Worm (Caenorhabditis elegans) whole organism, L1 larva: ENCODE measurements around the gene F53C3.4.

Experiments used
- C04F5.9 ChIP-seq: sonication (generic microtip); optimal IDR thresholded peaks from 2 replicates; lab custom pipeline; 2016; ENCODE audit warnings: missing genetic modification characterization, missing compliant biosample characterization
- C16A3.4 ChIP-seq: fragments of 150-350 bp; optimal IDR thresholded peaks from 2 replicates; lab custom pipeline; 2014; ENCODE audit warnings: missing biosample characterization, missing genetic modification characterization
- F16B12.6 ChIP-seq: fragments of 150-350 bp; optimal IDR thresholded peaks from 2 replicates; lab custom pipeline; 2014; ENCODE audit warnings: missing biosample characterization, missing genetic modification characterization
- alr-1 ChIP-seq: fragments of 200-800 bp; sonication (Bioruptor generic); optimal IDR thresholded peaks from 2 replicates; lab custom pipeline; 2018; ENCODE audit warnings: borderline replicate concordance, mild to moderate bottlenecking, missing genetic modification characterization, missing compliant biosample characterization
- aly-2 ChIP-seq: fragments of 150-350 bp; optimal IDR thresholded peaks from 2 replicates; lab custom pipeline; 2014; ENCODE audit warnings: missing biosample characterization, missing genetic modification characterization
- blmp-1 ChIP-seq: fragments of 150-350 bp; optimal IDR thresholded peaks from 2 replicates; lab custom pipeline; 2014; ENCODE audit warnings: missing biosample characterization, missing genetic modification characterization
- ceh-63 ChIP-seq: fragments of 200-800 bp; sonication (Bioruptor generic); optimal IDR thresholded peaks from 2 replicates; lab custom pipeline; 2018; ENCODE audit warnings: mild to moderate bottlenecking, missing genetic modification characterization, missing compliant biosample characterization
- ceh-8 ChIP-seq: fragments of 200-800 bp; sonication (Bioruptor generic); optimal IDR thresholded peaks from 2 replicates; lab custom pipeline; 2018; ENCODE audit warnings: mild to moderate bottlenecking, missing genetic modification characterization, moderate library complexity, missing compliant biosample characterization
- ceh-82 ChIP-seq, 3 experiments: fragments of 150-350 bp in 1 of 3; sonication (generic microtip) in 2 of 3; optimal IDR thresholded peaks; 2 replicates each; lab custom pipeline; 2014 to 2017; ENCODE audit warnings: missing biosample characterization in 3 of 3, missing genetic modification characterization in 3 of 3
- ceh-88 ChIP-seq: fragments of 200-800 bp; sonication (Bioruptor generic); IDR thresholded peaks from 2 replicates; pipeline ENCODE4 v1.3.6; 2022; ENCODE audit warnings: missing genetic modification characterization, missing compliant biosample characterization
- ceh-90 ChIP-seq: sonication (generic microtip); optimal IDR thresholded peaks from 2 replicates; lab custom pipeline; 2016; ENCODE audit warnings: missing genetic modification characterization, missing compliant biosample characterization
- dpl-1 ChIP-seq, 3 experiments: fragments of 150-350 bp in 2 of 3; sonication (generic microtip) in 1 of 3; optimal IDR thresholded peaks; 2 replicates each; lab custom pipeline; 2014 to 2017; ENCODE audit warnings: missing biosample characterization in 3 of 3, missing genetic modification characterization in 3 of 3, missing genetic modification reagents in 3 of 3
- efl-1 ChIP-seq, 4 experiments: fragments of 150-350 bp; optimal IDR thresholded peaks in 3 of 4; peaks in 1 of 4; 1 replicate in 1 of 4; 2 replicates in 3 of 4; lab custom pipeline; 2014; ENCODE audit warnings: missing biosample characterization in 2 of 4, missing genetic modification characterization in 2 of 4, missing genetic modification reagents in 2 of 4
- egl-13 ChIP-seq: sonication (generic microtip); optimal IDR thresholded peaks from 2 replicates; lab custom pipeline; 2016; ENCODE audit warnings: missing genotype, missing genetic modification reagents, missing genetic modification characterization, missing compliant biosample characterization
- elt-2 ChIP-seq: sonication (generic microtip); optimal IDR thresholded peaks from 2 replicates; lab custom pipeline; 2016; ENCODE audit warnings: missing genetic modification characterization, mild to moderate bottlenecking, inconsistent platforms, missing compliant biosample characterization, missing genetic modification reagents
- elt-3 ChIP-seq, 6 experiments: fragments of 150-350 bp in 1 of 6; sonication (generic microtip); optimal IDR thresholded peaks; 2 replicates each; lab custom pipeline; 2017 to 2018; ENCODE audit warnings: missing biosample characterization in 6 of 6, missing genetic modification characterization in 6 of 6, inconsistent platforms in 1 of 6
- ets-5 ChIP-seq: fragments of 200-800 bp; sonication (Bioruptor generic); IDR thresholded peaks from 2 replicates; pipeline ENCODE4 v1.3.6; 2022; ENCODE audit warnings: missing genetic modification characterization, missing compliant biosample characterization
- fkh-4 ChIP-seq: sonication (generic microtip); optimal IDR thresholded peaks from 2 replicates; lab custom pipeline; 2016; ENCODE audit warnings: missing compliant biosample characterization, missing genetic modification characterization, borderline replicate concordance
- fkh-8 ChIP-seq: sonication (generic microtip); optimal IDR thresholded peaks from 2 replicates; lab custom pipeline; 2016; ENCODE audit warnings: mild to moderate bottlenecking, missing genetic modification characterization, missing compliant biosample characterization
- hpl-2 ChIP-seq: fragments of 150-350 bp; optimal IDR thresholded peaks from 2 replicates; lab custom pipeline; 2014; ENCODE audit warnings: missing biosample characterization, missing genetic modification reagents, missing genetic modification characterization
- irx-1 ChIP-seq: sonication (generic microtip); optimal IDR thresholded peaks from 2 replicates; lab custom pipeline; 2016; ENCODE audit warnings: missing genetic modification characterization, missing compliant biosample characterization
- jun-1 ChIP-seq: fragments of 150-350 bp; optimal IDR thresholded peaks from 2 replicates; lab custom pipeline; 2014; ENCODE audit warnings: missing biosample characterization, missing genetic modification reagents, missing genetic modification characterization
- lin-14 ChIP-seq: fragments of 200-800 bp; sonication (Bioruptor generic); optimal IDR thresholded peaks from 2 replicates; lab custom pipeline; 2018; ENCODE audit warnings: mild to moderate bottlenecking, missing genetic modification characterization, moderate library complexity, missing compliant biosample characterization
- lin-39 ChIP-seq: fragments of 150-350 bp; optimal IDR thresholded peaks from 2 replicates; lab custom pipeline; 2014; ENCODE audit warnings: missing biosample characterization, missing genetic modification reagents, missing genetic modification characterization
- lir-3 ChIP-seq: sonication (generic microtip); optimal IDR thresholded peaks from 2 replicates; lab custom pipeline; 2016; ENCODE audit warnings: mild to moderate bottlenecking, missing genetic modification characterization, moderate library complexity, missing compliant biosample characterization; ENCODE audit not compliant: poor library complexity
- lsy-2 ChIP-seq, 2 experiments: fragments of 150-350 bp; optimal IDR thresholded peaks; 2 replicates each; lab custom pipeline; 2014; ENCODE audit warnings: missing biosample characterization in 2 of 2, missing genetic modification characterization in 2 of 2
- mab-9 ChIP-seq: fragments of 200-800 bp; sonication (Bioruptor generic); IDR thresholded peaks from 2 replicates; pipeline ENCODE4 v1.3.6; 2022; ENCODE audit warnings: missing genetic modification reagents, missing genetic modification characterization, missing compliant biosample characterization
- mdl-1 ChIP-seq, 2 experiments: fragments of 150-350 bp; optimal IDR thresholded peaks; 2 replicates each; lab custom pipeline; 2014 to 2017; ENCODE audit warnings: missing biosample characterization in 2 of 2, missing genetic modification characterization in 2 of 2, inconsistent platforms in 1 of 2
- mef-2 ChIP-seq: fragments of 150-350 bp; optimal IDR thresholded peaks from 2 replicates; lab custom pipeline; 2014; ENCODE audit warnings: missing biosample characterization, missing genetic modification characterization
- mep-1 ChIP-seq: fragments of 150-350 bp; optimal IDR thresholded peaks from 2 replicates; lab custom pipeline; 2014; ENCODE audit warnings: missing biosample characterization, missing genetic modification characterization
- nhr-11 ChIP-seq: fragments of 150-350 bp; optimal IDR thresholded peaks from 2 replicates; lab custom pipeline; 2014; ENCODE audit warnings: missing biosample characterization, missing genetic modification characterization
- nhr-12 ChIP-seq: sonication (generic microtip); optimal IDR thresholded peaks from 2 replicates; lab custom pipeline; 2017; ENCODE audit warnings: missing biosample characterization, missing genetic modification characterization
- nhr-20 ChIP-seq: sonication (generic microtip); optimal IDR thresholded peaks from 2 replicates; lab custom pipeline; 2016; ENCODE audit warnings: mild to moderate bottlenecking, missing genetic modification characterization, missing compliant biosample characterization
- nhr-237 ChIP-seq: fragments of 150-350 bp; optimal IDR thresholded peaks from 2 replicates; lab custom pipeline; 2014; ENCODE audit warnings: missing biosample characterization, missing genetic modification characterization
- nhr-28 ChIP-seq: fragments of 150-350 bp; optimal IDR thresholded peaks from 2 replicates; lab custom pipeline; 2014; ENCODE audit warnings: missing biosample characterization, missing genetic modification characterization
- nhr-47 ChIP-seq: sonication (generic microtip); optimal IDR thresholded peaks from 2 replicates; lab custom pipeline; 2016; ENCODE audit warnings: mild to moderate bottlenecking, missing genetic modification characterization, moderate library complexity, missing compliant biosample characterization
- nhr-71 ChIP-seq: sonication (generic microtip); optimal IDR thresholded peaks from 2 replicates; lab custom pipeline; 2016; ENCODE audit warnings: mild to moderate bottlenecking, missing genetic modification characterization, moderate library complexity, missing compliant biosample characterization
- nhr-76 ChIP-seq: sonication (generic microtip); optimal IDR thresholded peaks from 2 replicates; lab custom pipeline; 2017; ENCODE audit warnings: missing biosample characterization, missing genetic modification characterization
- nhr-84 ChIP-seq: sonication (generic microtip); optimal IDR thresholded peaks from 2 replicates; lab custom pipeline; 2017; ENCODE audit warnings: missing biosample characterization, missing genetic modification characterization
- pag-3 ChIP-seq: sonication (generic microtip); optimal IDR thresholded peaks from 2 replicates; lab custom pipeline; 2017; ENCODE audit warnings: missing genetic modification characterization, mild to moderate bottlenecking, missing compliant biosample characterization, antibody characterized with exemption, borderline replicate concordance; ENCODE audit not compliant: insufficient read depth
- pqm-1 ChIP-seq: sonication (generic microtip); optimal IDR thresholded peaks from 3 replicates; lab custom pipeline; 2017; ENCODE audit warnings: missing biosample characterization, missing genetic modification characterization
- snpc-4 ChIP-seq: fragments of 150-350 bp; optimal IDR thresholded peaks from 2 replicates; lab custom pipeline; 2014; ENCODE audit warnings: missing biosample characterization, missing genetic modification characterization
- sox-4 ChIP-seq: sonication (generic microtip); optimal IDR thresholded peaks from 2 replicates; lab custom pipeline; 2016; ENCODE audit warnings: missing genetic modification characterization, missing compliant biosample characterization
- sptf-1 ChIP-seq: fragments of 150-350 bp; optimal IDR thresholded peaks from 2 replicates; lab custom pipeline; 2014; ENCODE audit warnings: missing biosample characterization, missing genetic modification characterization
- sup-37 ChIP-seq: fragments of 200-800 bp; sonication (Bioruptor generic); optimal IDR thresholded peaks from 2 replicates; lab custom pipeline; 2018; ENCODE audit warnings: mild to moderate bottlenecking, missing genetic modification characterization, missing compliant biosample characterization
- tlp-1 ChIP-seq: fragments of 150-350 bp; optimal IDR thresholded peaks from 2 replicates; lab custom pipeline; 2014; ENCODE audit warnings: missing biosample characterization, missing genetic modification characterization
- unc-130 ChIP-seq: fragments of 150-350 bp; optimal IDR thresholded peaks from 2 replicates; lab custom pipeline; 2017; ENCODE audit warnings: missing biosample characterization, missing genetic modification characterization, inconsistent platforms
- unc-30 ChIP-seq: sonication (generic microtip); optimal IDR thresholded peaks from 2 replicates; lab custom pipeline; 2017; ENCODE audit warnings: missing biosample characterization, missing genetic modification characterization
- unc-62 ChIP-seq: fragments of 150-350 bp; optimal IDR thresholded peaks from 2 replicates; lab custom pipeline; 2014; ENCODE audit warnings: missing biosample characterization, missing genetic modification reagents, missing genetic modification characterization
- unc-98 ChIP-seq: fragments of 200-800 bp; sonication (Bioruptor generic); IDR thresholded peaks from 2 replicates; pipeline ENCODE4 v1.3.6; 2022; ENCODE audit warnings: missing genetic modification characterization, missing compliant biosample characterization
- vab-15 ChIP-seq: sonication (generic microtip); optimal IDR thresholded peaks from 2 replicates; lab custom pipeline; 2017; ENCODE audit warnings: missing genotype, mild to moderate bottlenecking, missing genetic modification characterization, missing compliant biosample characterization
- xbp-1 ChIP-seq: sonication (generic microtip); optimal IDR thresholded peaks from 2 replicates; lab custom pipeline; 2016; ENCODE audit warnings: missing genetic modification characterization, missing compliant biosample characterization
- zag-1 ChIP-seq: fragments of 150-350 bp; optimal IDR thresholded peaks from 2 replicates; lab custom pipeline; 2014; ENCODE audit warnings: missing biosample characterization, missing genetic modification characterization
- ztf-4 ChIP-seq: fragments of 150-350 bp; optimal IDR thresholded peaks from 2 replicates; lab custom pipeline; 2014; ENCODE audit warnings: missing biosample characterization, missing genetic modification characterization

The F53C3.4 gene

DNA sequence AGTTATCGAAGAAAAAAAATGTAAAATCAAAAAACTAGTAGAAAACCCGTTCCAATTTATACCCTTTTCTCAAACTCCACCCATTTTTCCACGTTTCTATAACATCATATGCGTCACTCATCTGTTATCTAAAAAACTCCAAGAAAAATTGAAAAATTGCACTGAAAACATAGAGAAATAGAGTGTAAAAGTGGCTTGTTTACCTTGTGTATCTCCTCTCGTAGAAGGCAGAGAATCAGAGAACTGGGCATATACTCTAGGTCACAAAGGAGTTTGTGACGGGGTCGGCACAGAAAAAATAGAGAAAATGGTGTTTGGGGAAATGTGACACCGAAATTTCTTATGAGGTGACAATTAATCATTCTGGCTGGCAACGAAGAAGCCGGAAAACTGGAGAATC is 10.1 kb downstream of the F53C3.4 start:
- no peak for TF ChIP-seq vab-15 (tag; lab: Kevin White, UChicago)
- no peak for TF ChIP-seq lsy-2 (tag; optimal IDR thresholded peaks at IDR 0.05; lab: Kevin White, UChicago)
- TF ChIP-seq C04F5.9 (tag; lab: Kevin White, UChicago): no peak
- peak; percentile 4 for TF ChIP-seq C16A3.4 (tag; lab: Kevin White, UChicago)
- TF ChIP-seq xbp-1: no peak
- no peak for TF ChIP-seq tlp-1 (tag; lab: Kevin White, UChicago)
- no peak for TF ChIP-seq F16B12.6 (tag; lab: Kevin White, UChicago)
- no peak for TF ChIP-seq ceh-90
- TF ChIP-seq ceh-8 (GFP tag; lab: Kevin White, UChicago): no peak
- TF ChIP-seq mab-9 (GFP tag; lab: Robert Waterston, UW): no peak
- TF ChIP-seq ceh-63 (GFP tag; lab: Kevin White, UChicago): no peak
- no peak for TF ChIP-seq hpl-2
- TF ChIP-seq snpc-4 (tag; lab: Kevin White, UChicago): no peak
- TF ChIP-seq nhr-20 (tag; lab: Kevin White, UChicago): peak; percentile 56
- TF ChIP-seq pag-3 (tag; lab: Kevin White, UChicago): no peak
- no peak for TF ChIP-seq efl-1 (optimal IDR thresholded peaks at IDR 0.05; lab: Kevin White, UChicago)
- TF ChIP-seq efl-1 (GFP tag; optimal IDR thresholded peaks at IDR 0.05 in 1 of 2; lab: Kevin White, UChicago): peak in 1 of 2 experiments; percentile 44
- no peak for TF ChIP-seq alr-1 (tag; lab: Kevin White, UChicago)
- no peak for TF ChIP-seq pqm-1 (tag; lab: Kevin White, UChicago)
- no peak for TF ChIP-seq jun-1
- no peak for TF ChIP-seq lin-39 (tag; lab: Kevin White, UChicago)
- TF ChIP-seq fkh-4 (tag; lab: Kevin White, UChicago): no peak
- TF ChIP-seq lir-3 (tag; lab: Kevin White, UChicago): no peak
- TF ChIP-seq sox-4 (tag; lab: Kevin White, UChicago): no peak
- TF ChIP-seq sptf-1 (tag; lab: Kevin White, UChicago): no peak
- TF ChIP-seq mep-1 (tag; lab: Kevin White, UChicago): no peak
- no peak for TF ChIP-seq aly-2 (tag; lab: Kevin White, UChicago)
- no peak for TF ChIP-seq unc-130
- TF ChIP-seq ceh-88 (GFP tag; lab: Robert Waterston, UW): no peak
- TF ChIP-seq unc-62 (GFP tag; lab: Kevin White, UChicago): no peak
- no peak for TF ChIP-seq unc-98 (GFP tag; lab: Robert Waterston, UW)
- no peak for TF ChIP-seq nhr-28
- no peak for TF ChIP-seq nhr-84
- no peak for TF ChIP-seq zag-1 (tag; lab: Kevin White, UChicago)
- peak; percentile 20 for TF ChIP-seq nhr-71 (tag; lab: Kevin White, UChicago)
- TF ChIP-seq ceh-82 (tag; optimal IDR thresholded peaks at IDR 0.05; lab: Kevin White, UChicago): peak in 1 of 3 experiments; percentile 23
- TF ChIP-seq unc-30 (tag; lab: Kevin White, UChicago): no peak
- no peak for TF ChIP-seq ets-5 (GFP tag; lab: Robert Waterston, UW)
- TF ChIP-seq mdl-1 (tag; optimal IDR thresholded peaks at IDR 0.05; lab: Kevin White, UChicago): no peak
- TF ChIP-seq ztf-4 (tag; lab: Kevin White, UChicago): no peak
- no peak for TF ChIP-seq irx-1 (tag; lab: Kevin White, UChicago)
- no peak for TF ChIP-seq nhr-76 (tag; lab: Kevin White, UChicago)
- no peak for TF ChIP-seq blmp-1 (tag; lab: Kevin White, UChicago)
- TF ChIP-seq nhr-47 (tag; lab: Kevin White, UChicago): no peak
- TF ChIP-seq egl-13: no peak
- no peak for TF ChIP-seq sup-37
- no peak for TF ChIP-seq elt-3 (tag; optimal IDR thresholded peaks at IDR 0.05; lab: Kevin White, UChicago)
- peak; percentile 85 for TF ChIP-seq elt-2 (tag; lab: Kevin White, UChicago)
- no peak for TF ChIP-seq dpl-1 (GFP tag; optimal IDR thresholded peaks at IDR 0.05; lab: Kevin White, UChicago)
- no peak for TF ChIP-seq nhr-12 (tag; lab: Kevin White, UChicago)
- no peak for TF ChIP-seq fkh-8 (tag; lab: Kevin White, UChicago)
- TF ChIP-seq nhr-237 (tag; lab: Kevin White, UChicago): no peak
- TF ChIP-seq nhr-11: no peak
- peak; percentile 67 for TF ChIP-seq lin-14 (GFP tag; lab: Kevin White, UChicago)
- TF ChIP-seq mef-2: no peak
